Fruit fly (Drosophila melanogaster) whole organism, wandering third instar larva: ENCODE data around the gene CG12592.
"Not testable (repeated sequence)": the region's sequence is repeated elsewhere in the genome, so short reads cannot be mapped to it uniquely, and the experiment has no call there.

Experiments
- CrebA ChIP-seq: fragments of 200-800 bp; sonication (Bioruptor generic); optimal IDR thresholded peaks from 2 replicates; lab custom pipeline; 2016; ENCODE audit warnings: missing biosample characterization, mild to moderate bottlenecking, missing genetic modification characterization, borderline replicate concordance
- Dif ChIP-seq: fragments of 200-275, 200-300 bp; sonication (Bioruptor generic); optimal IDR thresholded peaks from 2 replicates; lab custom pipeline; 2018; ENCODE audit warnings: missing biosample characterization, missing genetic modification characterization; ENCODE audit not compliant: partially characterized antibody
- Hnf4 ChIP-seq: fragments of 200-800 bp; sonication (Bioruptor generic); optimal IDR thresholded peaks from 2 replicates; lab custom pipeline; 2016; ENCODE audit warnings: missing biosample characterization, mild to moderate bottlenecking, missing genetic modification characterization
- Hr83 ChIP-seq: fragments of 200-300 bp; sonication (Bioruptor generic); optimal IDR thresholded peaks from 2 replicates; lab custom pipeline; 2016; ENCODE audit warnings: missing biosample characterization, mild to moderate bottlenecking, missing genetic modification characterization, moderate library complexity; ENCODE audit not compliant: poor library complexity, severe bottlenecking
- Jra ChIP-seq: sonication (Bioruptor generic); optimal IDR thresholded peaks from 2 replicates; lab custom pipeline; 2016; ENCODE audit warnings: missing biosample characterization, missing genetic modification characterization
- Myc ChIP-seq: fragments of >200 bp; optimal IDR thresholded peaks from 2 replicates; lab custom pipeline; 2017
- N ChIP-seq: fragments of >200 bp; optimal IDR thresholded peaks from 2 replicates; lab custom pipeline; 2018; ENCODE audit warnings: missing biosample characterization, missing external identifiers, missing genetic modification characterization
- OdsH ChIP-seq: fragments of 200-800 bp; sonication (Bioruptor generic); optimal IDR thresholded peaks from 2 replicates; lab custom pipeline; 2016; ENCODE audit warnings: missing biosample characterization, mild to moderate bottlenecking, missing genetic modification characterization
- Rel ChIP-seq, 2 experiments: fragments of 200-800 bp; sonication (Bioruptor generic) in 1 of 2; optimal IDR thresholded peaks; 2 replicates in 1 of 2; 3 replicates in 1 of 2; lab custom pipeline; 2016 to 2019; ENCODE audit warnings: mild to moderate bottlenecking in 2 of 2, missing biosample characterization in 2 of 2, missing genetic modification characterization in 2 of 2, moderate library complexity in 1 of 2
- Sp1 ChIP-seq: fragments of 200-800 bp; sonication (Bioruptor generic); optimal IDR thresholded peaks from 3 replicates; lab custom pipeline; 2019; ENCODE audit warnings: missing biosample characterization, mild to moderate bottlenecking, missing genetic modification characterization, moderate library complexity
- Vsx2 ChIP-seq: fragments of 200-300, 225-300 bp; sonication (Bioruptor generic); optimal IDR thresholded peaks from 2 replicates; lab custom pipeline; 2018; ENCODE audit warnings: missing biosample characterization, missing genetic modification characterization; ENCODE audit not compliant: partially characterized antibody
- br ChIP-seq: fragments of 200-800 bp; sonication (Bioruptor generic); optimal IDR thresholded peaks from 2 replicates; lab custom pipeline; 2016; ENCODE audit warnings: missing biosample characterization, missing genetic modification characterization
- brk ChIP-seq: fragments of 200-800 bp; sonication (Bioruptor generic); optimal IDR thresholded peaks from 2 replicates; lab custom pipeline; 2016; ENCODE audit warnings: missing biosample characterization, mild to moderate bottlenecking, missing genetic modification characterization
- dl ChIP-seq, 2 experiments: fragments of 175-275, 200-275 bp in 1 of 2; fragments of 200-275 bp in 1 of 2; sonication (Bioruptor generic); optimal IDR thresholded peaks; lab custom pipeline; 2018; ENCODE audit warnings: mild to moderate bottlenecking in 2 of 2, missing biosample characterization in 2 of 2, missing genetic modification characterization in 2 of 2, moderate library complexity in 2 of 2; ENCODE audit not compliant: partially characterized antibody in 2 of 2, insufficient read depth in 1 of 2
- dmrt93B ChIP-seq: fragments of 200-800 bp; sonication (Bioruptor generic); optimal IDR thresholded peaks from 2 replicates; lab custom pipeline; 2018; ENCODE audit warnings: missing biosample characterization, mild to moderate bottlenecking, missing genetic modification characterization
- dsf ChIP-seq: sonication (Bioruptor generic); optimal IDR thresholded peaks from 2 replicates; lab custom pipeline; 2016; ENCODE audit warnings: missing biosample characterization, missing genetic modification characterization, borderline replicate concordance
- ey ChIP-seq: fragments of 200-800 bp; sonication (Bioruptor generic); optimal IDR thresholded peaks from 2 replicates; lab custom pipeline; 2016; ENCODE audit warnings: missing biosample characterization, missing genetic modification characterization
- foxo ChIP-seq, 2 experiments: fragments of 200-800 bp; sonication (Bioruptor generic); optimal IDR thresholded peaks; 2 replicates in 1 of 2; 3 replicates in 1 of 2; lab custom pipeline; 2016 to 2017; ENCODE audit warnings: missing biosample characterization in 2 of 2, missing genetic modification characterization in 2 of 2
- fru ChIP-seq: fragments of 200-800 bp; sonication (Bioruptor generic); optimal IDR thresholded peaks from 3 replicates; lab custom pipeline; 2016; ENCODE audit warnings: missing biosample characterization, mild to moderate bottlenecking, missing genetic modification characterization
- h ChIP-seq: fragments of 200-800 bp; sonication (Bioruptor generic); optimal IDR thresholded peaks from 3 replicates; lab custom pipeline; 2016; ENCODE audit warnings: missing biosample characterization, mild to moderate bottlenecking, missing genetic modification characterization
- lola ChIP-seq: fragments of >200 bp; optimal IDR thresholded peaks from 2 replicates; lab custom pipeline; 2017; ENCODE audit warnings: missing biosample characterization, missing genetic modification characterization
- psq ChIP-seq: fragments of 200-800 bp; sonication (Bioruptor generic); optimal IDR thresholded peaks from 3 replicates; lab custom pipeline; 2017; ENCODE audit warnings: missing biosample characterization, mild to moderate bottlenecking, missing genetic modification characterization, moderate library complexity
- rgr ChIP-seq: fragments of 200-800 bp; sonication (Bioruptor generic); optimal IDR thresholded peaks from 3 replicates; lab custom pipeline; 2016; ENCODE audit warnings: missing biosample characterization, mild to moderate bottlenecking, missing genetic modification characterization
- sage ChIP-seq: fragments of 200-800 bp; sonication (Bioruptor generic); optimal IDR thresholded peaks from 2 replicates; lab custom pipeline; 2016; ENCODE audit warnings: missing biosample characterization, mild to moderate bottlenecking, missing genetic modification characterization
- tai ChIP-seq: sonication (Bioruptor generic); optimal IDR thresholded peaks from 2 replicates; lab custom pipeline; 2016; ENCODE audit warnings: missing biosample characterization, missing genetic modification characterization
- usp ChIP-seq: fragments of >200 bp; optimal IDR thresholded peaks from 2 replicates; lab custom pipeline; 2017; ENCODE audit warnings: missing biosample characterization, missing genetic modification characterization
- woc ChIP-seq: sonication (Bioruptor generic); optimal IDR thresholded peaks from 2 replicates; lab custom pipeline; 2016; ENCODE audit warnings: missing biosample characterization, mild to moderate bottlenecking, missing genetic modification characterization

Gene CG12592

DNA sequence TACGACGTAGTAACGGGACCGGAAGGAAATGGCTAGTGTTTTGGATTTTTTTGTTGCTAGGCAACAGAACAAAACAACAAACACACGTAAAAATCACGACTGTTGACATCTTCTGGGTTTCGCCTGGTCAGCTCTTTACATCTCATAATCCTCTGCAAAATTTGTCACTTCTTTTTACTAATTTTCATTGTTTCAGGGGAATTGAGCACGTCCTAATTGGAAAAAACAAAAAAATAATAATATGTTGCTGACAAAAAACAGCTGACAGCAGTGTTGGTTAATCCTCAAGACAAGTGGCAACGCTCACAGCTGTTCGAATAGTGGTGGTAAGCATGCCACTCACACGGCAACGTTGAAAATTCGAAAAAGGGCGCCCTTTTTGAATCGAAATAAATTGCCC, 39.7 kb downstream of the CG12592 start, which contains the start of gene Rfx (continued):
- TF ChIP-seq Dif (GFP tag; lab: Kevin White, UChicago) (no peak), woc (GFP tag; lab: Kevin White, UChicago) (no peak), dmrt93B (GFP tag; lab: Kevin White, UChicago) (no peak), Hnf4 (peak; percentile 49), Vsx2 (GFP tag; lab: Kevin White, UChicago) (no peak), Jra (GFP tag; lab: Kevin White, UChicago) (no peak), ey (GFP tag; lab: Kevin White, UChicago) (no peak), Rel (GFP tag; optimal IDR thresholded peaks at IDR 0.05; lab: Kevin White, UChicago) (no peak), Rel (tag; optimal IDR thresholded peaks at IDR 0.05; lab: Kevin White, UChicago) (peak; percentile 40), usp (GFP tag; lab: Kevin White, UChicago) (no peak)

DNA sequence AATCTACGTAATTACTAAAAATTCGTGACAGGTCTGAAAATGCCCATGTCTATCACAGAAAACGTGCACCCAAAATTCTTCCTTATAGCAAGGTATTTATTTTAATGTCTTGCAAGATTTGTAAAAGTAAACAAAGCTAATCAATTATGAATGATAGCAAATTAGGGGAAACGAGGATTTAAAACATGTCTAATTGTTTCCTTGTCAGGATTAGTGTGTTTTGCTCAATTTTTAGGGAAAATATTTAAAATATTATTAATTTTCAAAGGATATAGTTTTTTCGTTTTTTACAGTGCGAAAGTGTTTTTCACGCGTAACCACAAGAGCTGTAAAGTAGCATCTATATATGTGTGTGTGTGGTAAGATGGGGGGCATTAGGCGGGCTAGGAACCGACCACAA, 40.8 kb downstream of the CG12592 start:
- no peak for TF ChIP-seq dsf (GFP tag; lab: Kevin White, UChicago)

DNA sequence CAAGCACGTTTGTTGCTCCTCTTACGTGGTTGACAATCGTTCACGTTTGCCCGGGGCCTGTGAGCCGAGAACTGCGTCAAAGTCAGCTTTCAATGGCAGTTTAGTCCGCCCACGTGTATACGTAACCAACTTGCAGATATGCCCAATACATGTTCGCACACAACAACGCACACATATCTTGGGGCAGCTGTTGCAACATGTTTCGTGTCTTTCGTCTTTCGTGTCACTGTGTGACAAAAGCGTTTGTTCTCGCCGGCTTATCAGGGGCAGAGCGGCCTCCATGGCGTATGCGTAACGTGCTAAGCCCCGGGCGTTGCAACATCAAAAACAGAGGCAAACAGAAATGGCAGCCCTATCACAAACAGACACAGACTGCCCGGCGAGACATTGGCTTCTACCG, 41.3 kb downstream of the CG12592 start:
- no peak for TF ChIP-seq rgr

DNA sequence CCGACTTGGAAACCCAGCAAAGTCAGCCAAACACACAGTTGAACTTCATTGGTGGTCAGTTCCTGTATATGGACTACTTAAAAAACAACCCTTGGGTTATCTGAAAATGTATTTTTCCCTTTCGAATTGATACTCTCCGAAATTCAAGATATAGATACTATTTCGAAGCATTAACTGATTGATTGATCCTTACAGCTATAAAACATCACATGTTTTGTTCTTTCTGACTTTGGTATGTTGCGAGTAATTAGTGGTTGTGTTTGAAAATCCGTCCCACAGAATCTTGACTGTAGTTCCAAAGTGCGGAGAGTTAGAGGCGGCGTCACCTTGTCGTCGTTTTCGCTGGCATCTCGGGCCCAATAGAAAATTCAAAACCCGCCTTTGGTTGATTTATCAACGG, 41.9 kb downstream of the CG12592 start:
- TF ChIP-seq woc (GFP tag; lab: Kevin White, UChicago) (no peak), brk (GFP tag; lab: Kevin White, UChicago) (no peak), Sp1 (no peak), lola (GFP tag; lab: Kevin White, UChicago) (no peak)
- TF ChIP-seq, all 38 proteins: peak for 0

DNA sequence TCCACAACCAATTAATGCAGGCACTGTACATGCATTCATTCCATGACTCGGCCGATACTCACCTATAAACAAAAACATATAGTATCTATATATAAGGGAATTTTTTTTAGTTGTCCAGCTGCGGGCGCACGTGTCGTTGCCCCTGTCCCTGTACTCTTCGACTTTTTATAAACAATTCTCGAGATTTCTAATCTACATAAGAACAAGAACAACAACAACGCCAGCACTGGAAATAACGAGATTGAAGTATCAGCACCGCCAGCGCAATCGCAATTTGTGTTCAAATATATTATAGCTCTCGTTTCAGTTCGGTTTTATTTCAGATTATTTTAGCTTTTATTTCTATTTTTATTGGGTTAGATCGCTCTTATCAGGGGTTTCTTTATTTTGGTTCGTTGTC, 42.8 kb downstream of the CG12592 start:
- TF ChIP-seq Rel (GFP tag; optimal IDR thresholded peaks at IDR 0.05; lab: Kevin White, UChicago), result not testable (repeated sequence)
- peak; percentile 23 for TF ChIP-seq Rel (tag; optimal IDR thresholded peaks at IDR 0.05; lab: Kevin White, UChicago)

DNA sequence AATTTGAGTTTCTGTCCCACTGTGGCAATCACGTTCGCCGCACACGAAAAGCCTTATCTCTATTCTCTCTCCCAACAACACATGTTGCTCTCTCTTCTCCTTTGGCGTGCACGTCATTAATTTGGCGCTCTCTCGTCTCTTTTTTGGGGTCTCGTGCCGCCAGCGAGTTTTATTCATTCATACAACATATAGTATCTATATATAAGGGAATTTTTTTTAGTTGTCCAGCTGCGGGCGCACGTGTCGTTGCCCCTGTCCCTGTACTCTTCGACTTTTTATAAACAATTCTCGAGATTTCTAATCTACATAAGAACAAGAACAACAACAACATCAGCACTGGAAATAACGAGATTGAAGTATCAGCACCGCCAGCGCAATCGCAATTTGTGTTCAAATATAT, 46.3 kb downstream of the CG12592 start:
- not testable (repeated sequence) for TF ChIP-seq Rel (GFP tag; optimal IDR thresholded peaks at IDR 0.05; lab: Kevin White, UChicago)
- TF ChIP-seq Rel (tag; optimal IDR thresholded peaks at IDR 0.05; lab: Kevin White, UChicago), result peak; percentile 46

DNA sequence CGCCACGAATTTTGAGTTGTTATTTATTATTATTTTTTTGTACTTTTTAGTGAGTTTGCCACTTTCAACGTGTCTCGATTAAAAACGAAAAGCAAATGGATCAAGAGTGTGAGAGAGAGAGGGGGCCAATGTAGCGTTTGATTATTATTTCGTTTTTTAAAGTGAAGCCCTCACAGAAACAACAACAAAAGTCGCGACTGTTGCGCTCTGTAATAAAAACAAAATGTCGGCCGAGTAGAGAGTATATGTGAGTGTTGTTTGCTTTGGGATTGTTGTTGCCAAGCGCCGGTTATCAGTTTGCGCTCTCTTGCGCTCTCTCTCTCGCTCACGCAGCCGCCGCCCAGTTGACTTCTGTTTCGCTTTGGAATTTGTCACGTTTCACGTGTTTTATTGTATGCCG, 48.8 kb downstream of the CG12592 start:
- TF ChIP-seq Rel (GFP tag; optimal IDR thresholded peaks at IDR 0.05; lab: Kevin White, UChicago), result not testable (repeated sequence)
- peak; percentile 59 for TF ChIP-seq Rel (tag; optimal IDR thresholded peaks at IDR 0.05; lab: Kevin White, UChicago)

DNA sequence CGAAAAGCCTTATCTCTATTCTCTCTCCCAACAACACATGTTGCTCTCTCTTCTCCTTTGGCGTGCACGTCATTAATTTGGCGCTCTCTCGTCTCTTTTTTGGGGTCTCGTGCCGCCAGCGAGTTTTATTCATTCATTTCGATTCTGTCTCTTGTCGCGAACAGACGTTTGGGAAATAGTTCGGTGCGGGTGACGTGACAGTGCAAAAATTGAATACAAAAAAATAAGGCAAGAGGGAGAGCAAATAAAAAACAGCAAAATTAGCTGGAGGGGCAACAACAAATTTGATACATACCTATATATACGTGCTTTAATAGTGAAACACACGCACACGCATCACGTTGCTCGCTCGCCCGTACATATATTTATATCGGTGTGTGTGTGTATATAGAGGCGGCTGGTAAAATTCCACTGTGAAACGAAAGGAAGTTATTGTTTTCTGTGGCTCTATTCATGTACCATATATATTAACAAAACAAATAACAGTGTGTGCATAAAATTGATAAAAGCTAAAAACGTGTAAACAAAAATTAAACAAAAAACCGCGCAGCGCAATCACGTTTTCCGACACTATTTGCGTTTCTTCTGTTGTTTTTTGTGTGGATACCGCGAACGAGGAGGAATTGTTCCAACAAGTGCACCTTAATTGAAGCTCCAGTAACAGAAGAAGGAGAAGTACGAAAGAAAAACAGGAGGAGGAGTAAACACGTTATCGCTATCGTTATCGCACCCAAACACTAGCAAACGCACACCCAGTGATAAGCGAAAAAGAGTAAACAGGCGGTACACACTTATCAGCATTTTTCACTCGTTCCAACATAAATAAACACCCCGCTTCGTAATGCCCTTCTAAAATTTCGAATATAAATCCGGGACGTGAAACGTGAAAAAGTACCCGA, 50.2 kb downstream of the CG12592 start, which contains the start of gene cwo:
cwo (plus strand) TSS at position 131 of the 899 bp plus-strand sequence.
- TF ChIP-seq psq (GFP tag; lab: Kevin White, UChicago), result peak; percentile 20
- peak; percentile 35 for TF ChIP-seq tai
- TF ChIP-seq Jra (GFP tag; lab: Kevin White, UChicago), result no peak
- no peak for TF ChIP-seq usp (GFP tag; lab: Kevin White, UChicago)
- peak; percentile 35 for TF ChIP-seq Sp1
- TF ChIP-seq woc (GFP tag; lab: Kevin White, UChicago), result no peak
- TF ChIP-seq dl (GFP tag; optimal IDR thresholded peaks at IDR 0.05; lab: Kevin White, UChicago; ENCODE audit: insufficient read depth in 1 of 2, partially characterized antibody in 2 of 2), result no peak
- peak; percentile 51 for TF ChIP-seq fru (GFP tag; lab: Kevin White, UChicago)
- peak; percentile 60 for TF ChIP-seq Hnf4
- TF ChIP-seq Vsx2 (GFP tag; lab: Kevin White, UChicago), result peak; percentile 73
- peak; percentile 64 for TF ChIP-seq h
- TF ChIP-seq Dif (GFP tag; lab: Kevin White, UChicago), result peak; percentile 42
- peak; percentile 25 for TF ChIP-seq brk (GFP tag; lab: Kevin White, UChicago)
- peak; percentile 31 for TF ChIP-seq CrebA (GFP tag; lab: Kevin White, UChicago)
- TF ChIP-seq rgr, result peak; percentile 73
- no peak for TF ChIP-seq Myc (lab: Kevin White, UChicago)
- peak; percentile 56 for TF ChIP-seq Hr83 (GFP tag; lab: Kevin White, UChicago)
- TF ChIP-seq br (GFP tag; lab: Kevin White, UChicago), result peak; percentile 54
- no peak for TF ChIP-seq sage (GFP tag; lab: Kevin White, UChicago)
- no peak for TF ChIP-seq Rel (GFP tag; optimal IDR thresholded peaks at IDR 0.05; lab: Kevin White, UChicago)
- peak; percentile 79 for TF ChIP-seq Rel (tag; optimal IDR thresholded peaks at IDR 0.05; lab: Kevin White, UChicago)
- TF ChIP-seq N (GFP tag; lab: Kevin White, UChicago), result no peak
- peak in 1 of 2 experiments; percentile 41 for TF ChIP-seq foxo (GFP tag; optimal IDR thresholded peaks at IDR 0.05; lab: Kevin White, UChicago)
- TF ChIP-seq OdsH (GFP tag; lab: Kevin White, UChicago), result peak; percentile 59
